Worm (Caenorhabditis elegans) whole organism, L4 larva: ENCODE data around the gene T28C6.7.

Source experiments
- F10B5.3 ChIP-seq: sonication (generic microtip); optimal IDR thresholded peaks from 2 replicates; lab custom pipeline; 2016; ENCODE audit warnings: mild to moderate bottlenecking, missing genetic modification characterization, missing compliant biosample characterization
- R02D3.7 ChIP-seq: fragments of 150-350 bp; sonication (generic microtip); optimal IDR thresholded peaks from 3 replicates; lab custom pipeline; 2014; ENCODE audit warnings: missing biosample characterization, missing genetic modification characterization
- ZK337.2 ChIP-seq: fragments of 200-800 bp; sonication (Bioruptor generic); IDR thresholded peaks from 2 replicates; pipeline ENCODE4 v1.3.6; 2022; ENCODE audit warnings: missing genetic modification reagents, missing genetic modification characterization, missing compliant biosample characterization
- ceh-20 ChIP-seq: fragments of 200-800 bp; sonication (Bioruptor generic); IDR thresholded peaks from 2 replicates; pipeline ENCODE4 v1.3.6; 2022; ENCODE audit warnings: missing genetic modification reagents, missing genetic modification characterization, missing compliant biosample characterization
- nhr-28 ChIP-seq: fragments of 150-350 bp; optimal IDR thresholded peaks from 2 replicates; lab custom pipeline; 2014; ENCODE audit warnings: missing biosample characterization, missing genetic modification characterization
- nhr-76 ChIP-seq: fragments of 150-350 bp; optimal IDR thresholded peaks from 2 replicates; lab custom pipeline; 2014; ENCODE audit warnings: missing biosample characterization, missing genetic modification characterization
- nhr-77 ChIP-seq: fragments of 150-350 bp; optimal IDR thresholded peaks from 2 replicates; lab custom pipeline; 2014; ENCODE audit warnings: missing biosample characterization, missing genetic modification characterization

- TF ChIP-seq nhr-28 (tag; lab: Kevin White, UChicago) (no peak), ZK337.2 (no peak), ceh-20 (no peak), nhr-77 (tag; lab: Kevin White, UChicago) (no peak), F10B5.3 (tag; lab: Kevin White, UChicago) (no peak), R02D3.7 (no peak), nhr-76 (tag; lab: Kevin White, UChicago) (no peak)
These were observed 52.2 kb downstream of the T28C6.7 start, which contains the start of gene npax-4 for ce11 chrIV:8879810-8880209.
